Fruit fly (Drosophila melanogaster) whole organism, embryonic: Measurements from ENCODE around the gene CG17646.
A peak's percentile ranks its signal among the peaks of the same experiment; 100 is the strongest.

ENCODE experiments used
- Ada2b ChIP-seq: fragments of 200-800 bp; sonication (Bioruptor generic); IDR thresholded peaks from 2 replicates; pipeline ENCODE4 v1.3.6; 2022; ENCODE audit warnings: missing biosample characterization, missing genetic modification characterization
- Adf1 ChIP-seq: fragments of 200-800 bp; sonication (Bioruptor generic); IDR thresholded peaks from 2 replicates; pipeline ENCODE4 v1.3.6; 2022; ENCODE audit warnings: missing biosample characterization, missing genetic modification characterization
- B-H2 ChIP-seq: fragments of 200-800 bp; sonication (Bioruptor generic); optimal IDR thresholded peaks from 2 replicates; lab custom pipeline; 2018; ENCODE audit warnings: missing biosample characterization, mild to moderate bottlenecking, missing genetic modification characterization
- CG10147 ChIP-seq: fragments of 200-800 bp; sonication (Bioruptor generic); optimal IDR thresholded peaks from 2 replicates; lab custom pipeline; 2019; ENCODE audit warnings: missing biosample characterization, mild to moderate bottlenecking, missing genetic modification characterization, moderate library complexity
- CG10654 ChIP-seq: fragments of 200-800 bp; sonication (Bioruptor generic); optimal IDR thresholded peaks from 2 replicates; lab custom pipeline; 2016; ENCODE audit warnings: missing biosample characterization, missing genetic modification characterization
- CG11456 ChIP-seq: fragments of 200-800 bp; sonication (Bioruptor generic); IDR thresholded peaks from 3 replicates; pipeline ENCODE4 v1.3.6; 2022; ENCODE audit warnings: missing biosample characterization, missing genetic modification characterization
- CG1233 ChIP-seq: fragments of 200-800 bp; sonication (Bioruptor generic); optimal IDR thresholded peaks from 4 replicates; lab custom pipeline; 2018; ENCODE audit warnings: missing biosample characterization, mild to moderate bottlenecking, missing genetic modification characterization
- CG13624 ChIP-seq: fragments of 200-800 bp; sonication (Bioruptor generic); optimal IDR thresholded peaks from 2 replicates; lab custom pipeline; 2016; ENCODE audit warnings: missing biosample characterization, missing genetic modification characterization
- CG14014 ChIP-seq: fragments of 200-800 bp; sonication (Bioruptor generic); IDR thresholded peaks from 2 replicates; pipeline ENCODE4 v1.3.6; 2022; ENCODE audit warnings: missing biosample characterization, missing genetic modification characterization
- CG14710 ChIP-seq: fragments of 200-800 bp; sonication (Bioruptor generic); optimal IDR thresholded peaks from 3 replicates; lab custom pipeline; 2019; ENCODE audit warnings: missing biosample characterization, mild to moderate bottlenecking, missing genetic modification characterization, moderate library complexity
- CG15269 ChIP-seq: fragments of 200-800 bp; sonication (Bioruptor generic); optimal IDR thresholded peaks from 2 replicates; lab custom pipeline; 2018; ENCODE audit warnings: missing biosample characterization, mild to moderate bottlenecking, missing genetic modification characterization, moderate library complexity
- CG1529 ChIP-seq: fragments of 200-800 bp; sonication (Bioruptor generic); optimal IDR thresholded peaks from 3 replicates; lab custom pipeline; 2018; ENCODE audit warnings: missing biosample characterization, missing genetic modification characterization
- CG16779 ChIP-seq: fragments of 200-800 bp; sonication (Bioruptor generic); IDR thresholded peaks from 2 replicates; pipeline ENCODE4 v1.3.6; 2022; ENCODE audit warnings: missing biosample characterization, missing genetic modification characterization
- CG16813 ChIP-seq: fragments of 200-800 bp; sonication (Bioruptor generic); IDR thresholded peaks from 3 replicates; pipeline ENCODE4 v1.3.6; 2022; ENCODE audit warnings: missing biosample characterization, missing genetic modification characterization; ENCODE audit not compliant: partially characterized antibody
- CG17612 ChIP-seq: fragments of 200-800 bp; sonication (Bioruptor generic); IDR thresholded peaks from 2 replicates; pipeline ENCODE4 v1.3.6; 2022; ENCODE audit warnings: missing biosample characterization, missing genetic modification characterization
- CG17912 ChIP-seq: fragments of 200-800 bp; sonication (Bioruptor generic); optimal IDR thresholded peaks from 2 replicates; lab custom pipeline; 2018; ENCODE audit warnings: missing biosample characterization, mild to moderate bottlenecking, missing genetic modification characterization
- CG1832 ChIP-seq: fragments of 200-800 bp; sonication (Bioruptor generic); optimal IDR thresholded peaks from 2 replicates; lab custom pipeline; 2017; ENCODE audit warnings: missing biosample characterization, mild to moderate bottlenecking, missing genetic modification characterization, inconsistent platforms
- CG2199 ChIP-seq: fragments of 200-800 bp; sonication (Bioruptor generic); IDR thresholded peaks from 3 replicates; pipeline ENCODE4 v1.3.6; 2022; ENCODE audit warnings: missing biosample characterization, missing genetic modification characterization
- CG3163 ChIP-seq: fragments of 200-800 bp; sonication (Bioruptor generic); optimal IDR thresholded peaks from 3 replicates; lab custom pipeline; 2016; ENCODE audit warnings: missing biosample characterization, missing genetic modification characterization
- CG3847 ChIP-seq: fragments of 200-800 bp; sonication (Bioruptor generic); IDR thresholded peaks from 2 replicates; pipeline ENCODE4 v1.3.6; 2022; ENCODE audit warnings: missing biosample characterization, missing genetic modification characterization
- CG4730 ChIP-seq: fragments of 200-800 bp; sonication (Bioruptor generic); IDR thresholded peaks from 2 replicates; pipeline ENCODE4 v1.3.6; 2022; ENCODE audit warnings: missing biosample characterization, missing genetic modification characterization
- CG4820 ChIP-seq: fragments of 200-800 bp; sonication (Bioruptor generic); optimal IDR thresholded peaks from 3 replicates; lab custom pipeline; 2016; ENCODE audit warnings: missing biosample characterization, missing genetic modification characterization
- CG8290 ChIP-seq, 3 experiments: fragments of 200-800 bp; sonication (Bioruptor generic); optimal IDR thresholded peaks; 2 replicates each; lab custom pipeline; 2016 to 2019; ENCODE audit warnings: missing biosample characterization in 3 of 3, missing genetic modification characterization in 3 of 3, mild to moderate bottlenecking in 2 of 3, moderate library complexity in 1 of 3
- CG9437 ChIP-seq: fragments of 200-800 bp; sonication (Bioruptor generic); optimal IDR thresholded peaks from 2 replicates; lab custom pipeline; 2018; ENCODE audit warnings: missing biosample characterization, mild to moderate bottlenecking, missing genetic modification characterization
- CG9817 ChIP-seq: fragments of 200-800 bp; sonication (Bioruptor generic); optimal IDR thresholded peaks from 2 replicates; lab custom pipeline; 2018; ENCODE audit warnings: missing biosample characterization, mild to moderate bottlenecking, missing genetic modification characterization, moderate library complexity
- Dek ChIP-seq: fragments of 200-800 bp; sonication (Bioruptor generic); optimal IDR thresholded peaks from 3 replicates; lab custom pipeline; 2019; ENCODE audit warnings: missing biosample characterization, mild to moderate bottlenecking, missing genetic modification characterization, moderate library complexity
- HLHmδ ChIP-seq: fragments of 200-800 bp; sonication (Bioruptor generic); optimal IDR thresholded peaks from 2 replicates; lab custom pipeline; 2018; ENCODE audit warnings: missing biosample characterization, mild to moderate bottlenecking, missing genetic modification characterization, moderate library complexity
- NC2β ChIP-seq: fragments of 200-800 bp; sonication (Bioruptor generic); optimal IDR thresholded peaks from 2 replicates; lab custom pipeline; 2016; ENCODE audit warnings: missing biosample characterization, missing genetic modification characterization
- NK7.1 ChIP-seq: fragments of 200-800 bp; sonication (Bioruptor generic); optimal IDR thresholded peaks from 3 replicates; lab custom pipeline; 2016; ENCODE audit warnings: missing biosample characterization, missing genetic modification characterization
- Nf-YA ChIP-seq: fragments of 200-800 bp; sonication (Bioruptor generic); IDR thresholded peaks from 2 replicates; pipeline ENCODE4 v1.3.6; 2022; ENCODE audit warnings: missing biosample characterization, missing genetic modification characterization
- Rx ChIP-seq: fragments of 200-800 bp; sonication (Bioruptor generic); IDR thresholded peaks from 2 replicates; pipeline ENCODE4 v1.3.6; 2022; ENCODE audit warnings: missing biosample characterization, missing genetic modification characterization
- Side ChIP-seq: fragments of 200-800 bp; sonication (Bioruptor generic); optimal IDR thresholded peaks from 2 replicates; lab custom pipeline; 2016; ENCODE audit warnings: missing biosample characterization, missing genetic modification characterization
- TFAM ChIP-seq: fragments of 200-800 bp; sonication (Bioruptor generic); optimal IDR thresholded peaks from 2 replicates; lab custom pipeline; 2017; ENCODE audit warnings: missing biosample characterization, missing genetic modification characterization, inconsistent platforms
- Tbp ChIP-seq: fragments of >200 bp; optimal IDR thresholded peaks from 2 replicates; lab custom pipeline; 2018; ENCODE audit warnings: missing biosample characterization, missing genetic modification characterization
- bigmax ChIP-seq: fragments of 200-800 bp; sonication (Bioruptor generic); optimal IDR thresholded peaks from 2 replicates; lab custom pipeline; 2018; ENCODE audit warnings: missing biosample characterization, mild to moderate bottlenecking, missing genetic modification characterization
- chn ChIP-seq: fragments of 200-800 bp; sonication (Bioruptor generic); optimal IDR thresholded peaks from 2 replicates; lab custom pipeline; 2016; ENCODE audit warnings: missing biosample characterization, missing genetic modification characterization
- exex ChIP-seq: fragments of 200-800 bp; sonication (Bioruptor generic); optimal IDR thresholded peaks from 4 replicates; lab custom pipeline; 2018; ENCODE audit warnings: missing biosample characterization, mild to moderate bottlenecking, missing genetic modification characterization, moderate library complexity
- gem ChIP-seq: fragments of 200-800 bp; sonication (Bioruptor generic); optimal IDR thresholded peaks from 2 replicates; lab custom pipeline; 2019; ENCODE audit warnings: missing biosample characterization, mild to moderate bottlenecking, missing genetic modification characterization, moderate library complexity
- gsb ChIP-seq: fragments of 200-800 bp; sonication (Bioruptor generic); IDR thresholded peaks from 2 replicates; pipeline ENCODE4 v1.3.6; 2022; ENCODE audit warnings: missing biosample characterization, missing genetic modification characterization
- her ChIP-seq: fragments of 200-800 bp; sonication (Bioruptor generic); optimal IDR thresholded peaks from 2 replicates; lab custom pipeline; 2016; ENCODE audit warnings: missing biosample characterization, missing genetic modification characterization
- lmd ChIP-seq: fragments of 200-800 bp; sonication (Bioruptor generic); IDR thresholded peaks from 2 replicates; pipeline ENCODE4 v1.3.6; 2022; ENCODE audit warnings: missing biosample characterization, missing genetic modification characterization
- mam ChIP-seq: fragments of 200-800 bp; sonication (Bioruptor generic); optimal IDR thresholded peaks from 3 replicates; lab custom pipeline; 2016; ENCODE audit warnings: missing biosample characterization, missing genetic modification characterization
- nau ChIP-seq: fragments of 200-800 bp; sonication (Bioruptor generic); optimal IDR thresholded peaks from 3 replicates; lab custom pipeline; 2017; ENCODE audit warnings: missing biosample characterization, mild to moderate bottlenecking, missing genetic modification characterization, missing genetic modification reagents
- nerfin-2 ChIP-seq: fragments of 200-800 bp; sonication (Bioruptor generic); IDR thresholded peaks from 2 replicates; pipeline ENCODE4 v1.3.6; 2022; ENCODE audit warnings: missing biosample characterization, missing genetic modification characterization; ENCODE audit not compliant: partially characterized antibody
- odd ChIP-seq: fragments of 200-800 bp; sonication (Bioruptor generic); optimal IDR thresholded peaks from 2 replicates; lab custom pipeline; 2017; ENCODE audit warnings: missing biosample characterization, mild to moderate bottlenecking, missing genetic modification characterization
- onecut ChIP-seq: fragments of 200-800 bp; sonication (Bioruptor generic); IDR thresholded peaks from 2 replicates; pipeline ENCODE4 v1.3.6; 2022; ENCODE audit warnings: missing biosample characterization, missing genetic modification characterization
- so ChIP-seq: fragments of 200-800 bp; sonication (Bioruptor generic); IDR thresholded peaks from 3 replicates; pipeline ENCODE4 v1.3.6; 2022; ENCODE audit warnings: missing biosample characterization, missing genetic modification characterization
- tx ChIP-seq: fragments of 200-800 bp; sonication (Bioruptor generic); optimal IDR thresholded peaks from 2 replicates; lab custom pipeline; 2016; ENCODE audit warnings: missing biosample characterization, missing genetic modification characterization
- unpg ChIP-seq: fragments of 200-800 bp; sonication (Bioruptor generic); optimal IDR thresholded peaks from 3 replicates; lab custom pipeline; 2018; ENCODE audit warnings: missing biosample characterization, mild to moderate bottlenecking, missing genetic modification characterization, moderate library complexity

Gene CG17646

dm6 chr2L:1735133-1735532, 2.8 kb downstream of the CG17646 start (continued):
- no peak for TF ChIP-seq CG1529 (GFP tag; lab: Kevin White, UChicago)
- no peak for TF ChIP-seq CG1832
- no peak for TF ChIP-seq CG8290 (GFP tag; optimal IDR thresholded peaks at IDR 0.05; lab: Kevin White, UChicago)
- TF ChIP-seq CG8290 (tag; optimal IDR thresholded peaks at IDR 0.05; lab: Kevin White, UChicago): peak in 1 of 2 experiments; percentile 27
- no peak for TF ChIP-seq CG14014 (GFP tag; lab: Robert Waterston, UW)
- no peak for TF ChIP-seq CG9817 (tag; lab: Kevin White, UChicago)
- TF ChIP-seq exex: no peak
- TF ChIP-seq CG14710 (tag; lab: Kevin White, UChicago): peak; percentile 13
- TF ChIP-seq Rx (GFP tag; lab: Robert Waterston, UW): no peak
- no peak for TF ChIP-seq CG13624 (GFP tag; lab: Kevin White, UChicago)
- no peak for TF ChIP-seq lmd
- TF ChIP-seq, all 482 proteins: peak for 28

DNA sequence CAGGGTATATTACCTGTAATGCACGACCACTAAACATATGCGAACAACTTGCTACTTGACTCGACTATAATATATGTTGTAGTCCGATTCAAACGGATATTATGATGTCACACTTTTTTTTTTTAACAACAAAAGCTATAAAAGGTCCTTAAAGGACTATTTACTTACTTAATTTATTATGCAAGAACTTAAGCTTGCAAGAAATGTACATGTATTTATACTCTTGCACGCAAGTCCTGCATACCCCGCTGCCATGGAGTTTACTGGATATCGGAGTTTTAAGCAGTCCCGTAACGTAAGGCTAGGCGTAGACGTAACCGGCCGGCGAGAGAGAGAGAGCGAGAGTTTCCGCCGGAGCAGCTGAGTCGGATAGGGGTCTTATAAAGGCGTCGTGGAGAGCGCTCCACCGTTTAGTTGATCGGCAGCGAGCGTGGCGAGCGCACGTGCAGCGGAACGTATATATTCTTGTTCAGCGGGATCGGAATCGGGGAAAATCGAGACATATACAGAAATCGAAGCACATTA, 4.8 kb downstream of the CG17646 start:
- peak; percentile 92 for TF ChIP-seq mam (GFP tag; lab: Kevin White, UChicago)
- TF ChIP-seq CG10147 (GFP tag; lab: Kevin White, UChicago): peak; percentile 66
- TF ChIP-seq gem (tag; lab: Kevin White, UChicago): peak; percentile 94
- peak; percentile 80 for TF ChIP-seq Nf-YA
- peak; percentile 81 for TF ChIP-seq CG3847 (GFP tag; lab: Robert Waterston, UW)
- peak; percentile 72 for TF ChIP-seq NK7.1 (GFP tag; lab: Kevin White, UChicago)
- TF ChIP-seq chn (GFP tag; lab: Kevin White, UChicago): peak; percentile 93
- peak; percentile 77 for TF ChIP-seq CG1233 (GFP tag; lab: Kevin White, UChicago)
- TF ChIP-seq CG17912 (GFP tag; lab: Kevin White, UChicago): no peak
- peak; percentile 86 for TF ChIP-seq nau (GFP tag; lab: Kevin White, UChicago)
- peak; percentile 79 for TF ChIP-seq Ada2b (GFP tag; lab: Robert Waterston, UW)
- TF ChIP-seq Side (GFP tag; lab: Kevin White, UChicago): peak; percentile 88
- TF ChIP-seq odd: peak; percentile 61
- no peak for TF ChIP-seq CG16813 (GFP tag; lab: Robert Waterston, UW)
- TF ChIP-seq CG16779: 0 out of 2 replicates have a peak, but pooled peaks have one; percentile 32
- TF ChIP-seq gsb (GFP tag; lab: Robert Waterston, UW): no peak
- peak; percentile 35; the same call in 1 of the 2 replicates for TF ChIP-seq onecut (GFP tag; lab: Robert Waterston, UW)
- TF ChIP-seq CG15269 (tag; lab: Kevin White, UChicago): peak; percentile 84
- peak; percentile 73 for TF ChIP-seq CG3163
- TF ChIP-seq NC2β: peak; percentile 72
- no peak for TF ChIP-seq Tbp (GFP tag; lab: Kevin White, UChicago)
- peak; percentile 41 for TF ChIP-seq HLHmδ (GFP tag; lab: Kevin White, UChicago)
- peak; percentile 99 for TF ChIP-seq CG9437 (GFP tag; lab: Kevin White, UChicago)
- TF ChIP-seq CG17612: peak; percentile 59; the same call in 1 of the 2 replicates
- TF ChIP-seq unpg (GFP tag; lab: Kevin White, UChicago): peak; percentile 88
- no peak for TF ChIP-seq B-H2 (GFP tag; lab: Kevin White, UChicago)
- TF ChIP-seq tx: peak; percentile 86
- TF ChIP-seq nerfin-2 (GFP tag; lab: Robert Waterston, UW): no peak
- peak; percentile 68 for TF ChIP-seq TFAM
- peak; percentile 83 for TF ChIP-seq CG10654 (GFP tag; lab: Kevin White, UChicago)
- TF ChIP-seq Adf1: peak; percentile 35; the same call in 1 of the 2 replicates
- peak; percentile 73 for TF ChIP-seq Dek (tag; lab: Kevin White, UChicago)
- TF ChIP-seq CG11456: peak; percentile 74; the same call in 2 of the 3 replicates
- peak; percentile 70 for TF ChIP-seq CG4730 (GFP tag; lab: Robert Waterston, UW)
- no peak for TF ChIP-seq CG2199 (GFP tag; lab: Robert Waterston, UW)
- TF ChIP-seq CG4820 (GFP tag; lab: Kevin White, UChicago): peak; percentile 89
- TF ChIP-seq her (GFP tag; lab: Kevin White, UChicago): peak; percentile 72
- TF ChIP-seq so (GFP tag; lab: Robert Waterston, UW): peak; percentile 88
- peak; percentile 21 for TF ChIP-seq bigmax
